Fruit fly (Drosophila melanogaster) whole organism, wandering third instar larva: ENCODE measurements around the gene CG14891.
A peak's percentile ranks its signal among the peaks of the same experiment; 100 is the strongest.

ENCODE experiments used
- Abd-B ChIP-seq: fragments of >200 bp; optimal IDR thresholded peaks from 2 replicates; lab custom pipeline; 2017; ENCODE audit warnings: missing biosample characterization, missing genetic modification characterization
- CG32264 ChIP-seq: fragments of 200-800 bp; sonication (Bioruptor generic); optimal IDR thresholded peaks from 2 replicates; lab custom pipeline; 2016; ENCODE audit warnings: missing biosample characterization, missing genetic modification characterization
- CG9705 ChIP-seq: fragments of 200-800 bp; sonication (Bioruptor generic); optimal IDR thresholded peaks from 2 replicates; lab custom pipeline; 2018; ENCODE audit warnings: missing biosample characterization, mild to moderate bottlenecking, missing genetic modification characterization
- CrebA ChIP-seq: fragments of 200-800 bp; sonication (Bioruptor generic); optimal IDR thresholded peaks from 2 replicates; lab custom pipeline; 2016; ENCODE audit warnings: missing biosample characterization, mild to moderate bottlenecking, missing genetic modification characterization, borderline replicate concordance
- Dfd ChIP-seq: fragments of >200 bp; optimal IDR thresholded peaks from 2 replicates; lab custom pipeline; 2017; ENCODE audit warnings: missing biosample characterization, missing genetic modification characterization
- GATAd ChIP-seq: sonication (Bioruptor generic); optimal IDR thresholded peaks from 2 replicates; lab custom pipeline; 2016; ENCODE audit warnings: missing biosample characterization, missing genetic modification characterization
- HLH106 ChIP-seq: fragments of 200-800 bp; optimal IDR thresholded peaks from 3 replicates; lab custom pipeline; 2019; ENCODE audit warnings: missing biosample characterization, mild to moderate bottlenecking, missing genetic modification characterization, moderate library complexity
- Hnf4 ChIP-seq: fragments of 200-800 bp; sonication (Bioruptor generic); optimal IDR thresholded peaks from 2 replicates; lab custom pipeline; 2016; ENCODE audit warnings: missing biosample characterization, mild to moderate bottlenecking, missing genetic modification characterization
- Hr83 ChIP-seq: fragments of 200-300 bp; sonication (Bioruptor generic); optimal IDR thresholded peaks from 2 replicates; lab custom pipeline; 2016; ENCODE audit warnings: missing biosample characterization, mild to moderate bottlenecking, missing genetic modification characterization, moderate library complexity; ENCODE audit not compliant: poor library complexity, severe bottlenecking
- Jra ChIP-seq: sonication (Bioruptor generic); optimal IDR thresholded peaks from 2 replicates; lab custom pipeline; 2016; ENCODE audit warnings: missing biosample characterization, missing genetic modification characterization
- Mio ChIP-seq: sonication (Bioruptor generic); optimal IDR thresholded peaks from 2 replicates; lab custom pipeline; 2016; ENCODE audit warnings: missing biosample characterization, missing genetic modification characterization
- Myc ChIP-seq: fragments of >200 bp; optimal IDR thresholded peaks from 2 replicates; lab custom pipeline; 2017
- N ChIP-seq: fragments of >200 bp; optimal IDR thresholded peaks from 2 replicates; lab custom pipeline; 2018; ENCODE audit warnings: missing biosample characterization, missing external identifiers, missing genetic modification characterization
- OdsH ChIP-seq: fragments of 200-800 bp; sonication (Bioruptor generic); optimal IDR thresholded peaks from 2 replicates; lab custom pipeline; 2016; ENCODE audit warnings: missing biosample characterization, mild to moderate bottlenecking, missing genetic modification characterization
- Rel ChIP-seq, 2 experiments: fragments of 200-800 bp; sonication (Bioruptor generic) in 1 of 2; optimal IDR thresholded peaks; 2 replicates in 1 of 2; 3 replicates in 1 of 2; lab custom pipeline; 2016 to 2019; ENCODE audit warnings: mild to moderate bottlenecking in 2 of 2, missing biosample characterization in 2 of 2, missing genetic modification characterization in 2 of 2, moderate library complexity in 1 of 2
- Sp1 ChIP-seq: fragments of 200-800 bp; sonication (Bioruptor generic); optimal IDR thresholded peaks from 3 replicates; lab custom pipeline; 2019; ENCODE audit warnings: missing biosample characterization, mild to moderate bottlenecking, missing genetic modification characterization, moderate library complexity
- Vsx2 ChIP-seq: fragments of 200-300, 225-300 bp; sonication (Bioruptor generic); optimal IDR thresholded peaks from 2 replicates; lab custom pipeline; 2018; ENCODE audit warnings: missing biosample characterization, missing genetic modification characterization; ENCODE audit not compliant: partially characterized antibody
- br ChIP-seq: fragments of 200-800 bp; sonication (Bioruptor generic); optimal IDR thresholded peaks from 2 replicates; lab custom pipeline; 2016; ENCODE audit warnings: missing biosample characterization, missing genetic modification characterization
- brk ChIP-seq: fragments of 200-800 bp; sonication (Bioruptor generic); optimal IDR thresholded peaks from 2 replicates; lab custom pipeline; 2016; ENCODE audit warnings: missing biosample characterization, mild to moderate bottlenecking, missing genetic modification characterization
- dl ChIP-seq, 2 experiments: fragments of 175-275, 200-275 bp in 1 of 2; fragments of 200-275 bp in 1 of 2; sonication (Bioruptor generic); optimal IDR thresholded peaks; lab custom pipeline; 2018; ENCODE audit warnings: mild to moderate bottlenecking in 2 of 2, missing biosample characterization in 2 of 2, missing genetic modification characterization in 2 of 2, moderate library complexity in 2 of 2; ENCODE audit not compliant: partially characterized antibody in 2 of 2, insufficient read depth in 1 of 2
- ey ChIP-seq: fragments of 200-800 bp; sonication (Bioruptor generic); optimal IDR thresholded peaks from 2 replicates; lab custom pipeline; 2016; ENCODE audit warnings: missing biosample characterization, missing genetic modification characterization
- foxo ChIP-seq, 2 experiments: fragments of 200-800 bp; sonication (Bioruptor generic); optimal IDR thresholded peaks; 2 replicates in 1 of 2; 3 replicates in 1 of 2; lab custom pipeline; 2016 to 2017; ENCODE audit warnings: missing biosample characterization in 2 of 2, missing genetic modification characterization in 2 of 2
- fru ChIP-seq: fragments of 200-800 bp; sonication (Bioruptor generic); optimal IDR thresholded peaks from 3 replicates; lab custom pipeline; 2016; ENCODE audit warnings: missing biosample characterization, mild to moderate bottlenecking, missing genetic modification characterization
- h ChIP-seq: fragments of 200-800 bp; sonication (Bioruptor generic); optimal IDR thresholded peaks from 3 replicates; lab custom pipeline; 2016; ENCODE audit warnings: missing biosample characterization, mild to moderate bottlenecking, missing genetic modification characterization
- jim ChIP-seq: fragments of 175-275, 200-325 bp; sonication (Bioruptor generic); optimal IDR thresholded peaks from 2 replicates; lab custom pipeline; 2016; ENCODE audit warnings: missing biosample characterization, mild to moderate bottlenecking, missing genetic modification characterization
- lola ChIP-seq: fragments of >200 bp; optimal IDR thresholded peaks from 2 replicates; lab custom pipeline; 2017; ENCODE audit warnings: missing biosample characterization, missing genetic modification characterization
- pan ChIP-seq: fragments of >200 bp; optimal IDR thresholded peaks from 2 replicates; lab custom pipeline; 2017
- psq ChIP-seq: fragments of 200-800 bp; sonication (Bioruptor generic); optimal IDR thresholded peaks from 3 replicates; lab custom pipeline; 2017; ENCODE audit warnings: missing biosample characterization, mild to moderate bottlenecking, missing genetic modification characterization, moderate library complexity
- rgr ChIP-seq: fragments of 200-800 bp; sonication (Bioruptor generic); optimal IDR thresholded peaks from 3 replicates; lab custom pipeline; 2016; ENCODE audit warnings: missing biosample characterization, mild to moderate bottlenecking, missing genetic modification characterization
- sage ChIP-seq: fragments of 200-800 bp; sonication (Bioruptor generic); optimal IDR thresholded peaks from 2 replicates; lab custom pipeline; 2016; ENCODE audit warnings: missing biosample characterization, mild to moderate bottlenecking, missing genetic modification characterization
- sv ChIP-seq: fragments of 200-800 bp; sonication (Bioruptor generic); optimal IDR thresholded peaks from 3 replicates; lab custom pipeline; 2016; ENCODE audit warnings: missing biosample characterization, missing genetic modification characterization
- tai ChIP-seq: sonication (Bioruptor generic); optimal IDR thresholded peaks from 2 replicates; lab custom pipeline; 2016; ENCODE audit warnings: missing biosample characterization, missing genetic modification characterization
- usp ChIP-seq: fragments of >200 bp; optimal IDR thresholded peaks from 2 replicates; lab custom pipeline; 2017; ENCODE audit warnings: missing biosample characterization, missing genetic modification characterization
- woc ChIP-seq: sonication (Bioruptor generic); optimal IDR thresholded peaks from 2 replicates; lab custom pipeline; 2016; ENCODE audit warnings: missing biosample characterization, mild to moderate bottlenecking, missing genetic modification characterization

CG14891 gene

dm6 chr3R:16533749-16534304, 37.5 kb upstream of the CG14891 start:
- TF ChIP-seq Abd-B (GFP tag; lab: Kevin White, UChicago) = no peak
- TF ChIP-seq br = no peak
- no peak for TF ChIP-seq sv
- no peak for TF ChIP-seq foxo (GFP tag; optimal IDR thresholded peaks at IDR 0.05; lab: Kevin White, UChicago)
- no peak for TF ChIP-seq HLH106 (tag; lab: Kevin White, UChicago)
- no peak for TF ChIP-seq CG32264 (GFP tag; lab: Kevin White, UChicago)
- TF ChIP-seq dl (GFP tag; optimal IDR thresholded peaks at IDR 0.05; lab: Kevin White, UChicago; ENCODE audit: insufficient read depth in 1 of 2, partially characterized antibody in 2 of 2) = no peak
- no peak for TF ChIP-seq h (GFP tag; lab: Kevin White, UChicago)
- TF ChIP-seq, all 38 proteins: peak for 0

DNA sequence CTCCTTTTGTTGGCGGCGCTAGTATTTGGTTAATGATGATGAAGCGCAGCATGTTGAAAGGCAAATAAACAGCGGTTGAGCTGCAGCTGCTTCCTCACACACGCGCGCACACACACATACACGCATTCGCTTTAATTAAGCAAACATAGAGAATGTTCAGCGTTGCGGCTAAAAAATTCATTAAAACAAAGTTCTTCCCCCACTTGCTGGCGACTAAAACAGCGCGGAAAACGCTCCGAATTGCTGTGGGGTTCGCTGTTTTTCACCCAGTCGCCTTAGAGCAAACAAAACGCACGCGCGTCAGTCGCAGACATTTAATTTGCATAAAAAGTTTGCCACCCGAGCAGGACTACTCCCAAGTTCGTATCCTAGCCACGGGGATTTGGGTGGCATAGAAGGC, 34.0 kb upstream of the CG14891 start:
- TF ChIP-seq Hnf4 (GFP tag; lab: Kevin White, UChicago) = no peak
- TF ChIP-seq Abd-B (GFP tag; lab: Kevin White, UChicago) = no peak
- no peak for TF ChIP-seq brk
- TF ChIP-seq tai = no peak
- no peak for TF ChIP-seq GATAd
- TF ChIP-seq Jra = no peak
- no peak for TF ChIP-seq dl (GFP tag; optimal IDR thresholded peaks at IDR 0.05; lab: Kevin White, UChicago; ENCODE audit: insufficient read depth in 1 of 2, partially characterized antibody in 2 of 2)
- no peak for TF ChIP-seq h (GFP tag; lab: Kevin White, UChicago)
- no peak for TF ChIP-seq pan
- no peak for TF ChIP-seq usp (GFP tag; lab: Kevin White, UChicago)
- TF ChIP-seq OdsH (GFP tag; lab: Kevin White, UChicago) = no peak
- no peak for TF ChIP-seq jim (GFP tag; lab: Kevin White, UChicago)
- no peak for TF ChIP-seq HLH106 (tag; lab: Kevin White, UChicago)
- TF ChIP-seq lola = no peak
- TF ChIP-seq rgr = no peak
- TF ChIP-seq, all 38 proteins: peak for 0

DNA sequence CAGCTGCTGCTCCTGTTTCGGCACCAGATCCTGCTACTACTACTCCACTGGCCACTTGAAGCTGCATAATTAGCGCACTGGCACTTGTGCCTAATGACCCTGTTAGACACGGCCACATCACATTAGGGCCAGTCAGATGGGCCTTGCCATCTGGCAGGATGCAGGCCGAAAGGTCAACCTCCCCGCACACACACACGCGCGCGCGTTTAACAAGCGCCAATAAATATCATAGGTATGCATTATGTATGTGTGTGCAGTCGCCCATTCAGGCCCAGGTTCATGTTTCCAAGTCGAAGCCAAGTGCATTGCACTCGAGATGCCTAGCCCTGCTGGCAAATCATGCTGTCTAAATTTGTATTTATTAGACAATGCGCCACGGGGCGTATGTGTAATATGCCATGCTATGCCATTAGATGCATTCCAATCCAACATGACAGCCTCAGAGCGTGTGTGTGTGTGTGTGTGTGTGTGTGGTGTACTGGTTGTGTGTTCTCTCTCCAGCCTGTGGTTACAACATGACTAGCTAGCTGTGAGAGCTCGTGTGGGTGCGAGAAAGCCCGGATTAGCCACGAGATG, 32.4 kb upstream of the CG14891 start:
- TF ChIP-seq ey (no peak), Vsx2 (GFP tag; lab: Kevin White, UChicago) (no peak), pan (peak; percentile 48), Dfd (GFP tag; lab: Kevin White, UChicago) (peak; percentile 99)
- TF ChIP-seq, all 38 proteins: peak for 2

DNA sequence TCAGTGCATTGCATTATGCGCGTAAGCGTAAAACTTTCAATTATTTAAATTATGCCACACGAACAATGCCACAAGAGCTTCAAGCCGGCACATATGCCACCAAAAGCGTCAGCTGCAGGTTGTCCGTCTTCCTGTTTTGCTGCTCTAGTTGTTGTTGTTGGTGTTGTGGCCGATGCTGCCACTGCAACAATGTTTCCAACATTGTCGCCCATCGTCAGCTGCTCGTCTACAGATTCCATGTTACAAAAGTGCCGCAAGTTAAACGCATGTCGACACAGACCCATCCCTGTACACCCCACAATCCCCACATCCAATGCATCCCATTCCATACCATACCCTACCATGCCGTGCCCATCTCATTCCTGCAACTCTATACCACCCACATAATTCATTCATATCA, 30.0 kb upstream of the CG14891 start:
- TF ChIP-seq Hr83 (GFP tag; lab: Kevin White, UChicago) = no peak
- TF ChIP-seq, all 38 proteins: peak for 0

- peak; percentile 2 for TF ChIP-seq psq
- TF ChIP-seq N = no peak
- TF ChIP-seq woc = peak; percentile 7
Measured at dm6 chr3R:16541932-16542331, 29.4 kb upstream of the CG14891 start.

dm6 chr3R:16542538-16542937, 28.8 kb upstream of the CG14891 start:
- TF ChIP-seq Myc (lab: Kevin White, UChicago) = no peak
- TF ChIP-seq Sp1 (GFP tag; lab: Kevin White, UChicago) = no peak
- no peak for TF ChIP-seq fru
- TF ChIP-seq N = no peak
- TF ChIP-seq dl (GFP tag; optimal IDR thresholded peaks at IDR 0.05; lab: Kevin White, UChicago; ENCODE audit: insufficient read depth in 1 of 2, partially characterized antibody in 2 of 2) = no peak
- TF ChIP-seq sv = no peak
- TF ChIP-seq Rel (GFP tag; optimal IDR thresholded peaks at IDR 0.05; lab: Kevin White, UChicago) = no peak
- no peak for TF ChIP-seq Rel (tag; optimal IDR thresholded peaks at IDR 0.05; lab: Kevin White, UChicago)
- no peak for TF ChIP-seq Mio (GFP tag; lab: Kevin White, UChicago)
- TF ChIP-seq OdsH (GFP tag; lab: Kevin White, UChicago) = no peak
- TF ChIP-seq CrebA = no peak
- no peak for TF ChIP-seq sage (GFP tag; lab: Kevin White, UChicago)
- TF ChIP-seq Jra = no peak
- TF ChIP-seq HLH106 (tag; lab: Kevin White, UChicago) = no peak
- no peak for TF ChIP-seq CG9705 (GFP tag; lab: Kevin White, UChicago)
- TF ChIP-seq woc = no peak
- no peak for TF ChIP-seq jim (GFP tag; lab: Kevin White, UChicago)
- no peak for TF ChIP-seq br
- no peak for TF ChIP-seq Vsx2 (GFP tag; lab: Kevin White, UChicago)
